Worm (Caenorhabditis elegans): ENCODE measurements around the gene nse-4.

The nse-4 gene

DNA sequence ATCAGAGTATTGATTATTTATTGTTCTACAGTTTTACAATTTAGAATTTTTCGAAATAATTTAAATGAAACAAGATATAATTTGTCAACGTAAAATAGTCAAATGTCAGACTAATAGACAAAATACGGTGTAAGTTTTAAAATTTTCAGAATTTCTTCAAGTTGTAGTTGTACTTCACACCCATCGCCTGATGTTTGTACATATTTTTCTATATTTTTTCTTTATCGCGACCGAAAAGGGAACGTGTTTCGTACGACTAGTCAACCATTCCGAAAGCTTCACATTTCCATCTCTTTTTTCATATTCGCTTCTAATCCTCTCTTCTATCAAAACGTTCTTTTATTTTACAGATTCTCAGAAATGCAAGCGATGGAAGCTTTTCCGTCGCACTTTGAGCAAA, 23.8 kb downstream of the nse-4 start, which contains the start of gene twk-25:
Gene twk-25 (plus strand): TSS at position 301 of the 400 bp plus-strand sequence.
- TF ChIP-seq nhr-23 (tag; optimal IDR thresholded peaks at IDR 0.05) (no peak), F13H6.1 (tag; optimal IDR thresholded peaks at IDR 0.05) (no peak), lin-13 (GFP tag; optimal IDR thresholded peaks at IDR 0.05) (no peak), skn-1 (tag; optimal IDR thresholded peaks at IDR 0.05) (no peak), fos-1 (tag; optimal IDR thresholded peaks at IDR 0.05) (no peak)

DNA sequence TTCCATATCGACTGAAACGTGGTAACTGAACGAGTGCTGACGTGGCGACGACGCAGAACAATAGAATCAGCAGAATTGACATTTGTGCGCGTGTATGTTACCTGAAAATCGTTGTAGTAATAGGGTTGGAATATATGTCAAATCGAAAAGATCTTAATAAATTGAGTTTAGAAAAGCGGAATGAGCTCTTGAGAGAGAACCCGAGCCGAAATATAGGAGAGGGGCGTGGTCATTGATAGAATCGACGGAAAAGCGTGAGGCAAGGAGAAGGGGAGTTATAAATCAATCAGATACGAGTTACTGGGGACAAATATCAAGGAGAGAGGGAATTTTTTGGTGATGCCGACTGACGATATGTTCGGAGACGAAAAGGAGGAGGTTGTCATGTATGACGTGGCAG, 30.0 kb downstream of the nse-4 start, which contains the start of gene M04B2.6:
Gene M04B2.6 (minus strand): TSS at position 101 of the 400 bp plus-strand sequence.
- no peak for TF ChIP-seq F13H6.1 (tag; optimal IDR thresholded peaks at IDR 0.05)
- no peak for TF ChIP-seq lin-13 (GFP tag; optimal IDR thresholded peaks at IDR 0.05)
- TF ChIP-seq nhr-237 (tag; optimal IDR thresholded peaks at IDR 0.05): no peak
- no peak for TF ChIP-seq ztf-11 (tag; optimal IDR thresholded peaks at IDR 0.05)
- no peak for TF ChIP-seq elt-3 (tag; optimal IDR thresholded peaks at IDR 0.05)
- no peak for TF ChIP-seq ceh-82 (tag; optimal IDR thresholded peaks at IDR 0.05)
- no peak for TF ChIP-seq elt-1 (tag; optimal IDR thresholded peaks at IDR 0.05)
- no peak for TF ChIP-seq Y55F3AM.14 (GFP tag; optimal IDR thresholded peaks at IDR 0.05)
- TF ChIP-seq nhr-12 (tag; optimal IDR thresholded peaks at IDR 0.05): no peak
- no peak for TF ChIP-seq mbf-1 (tag; optimal IDR thresholded peaks at IDR 0.05)
- no peak for TF ChIP-seq C34F6.9 (tag; optimal IDR thresholded peaks at IDR 0.05)
- TF ChIP-seq nhr-77 (tag; optimal IDR thresholded peaks at IDR 0.05): no peak
- no peak for TF ChIP-seq peb-1 (tag; optimal IDR thresholded peaks at IDR 0.05)
- no peak for TF ChIP-seq sma-3 (GFP tag; optimal IDR thresholded peaks at IDR 0.05)

DNA sequence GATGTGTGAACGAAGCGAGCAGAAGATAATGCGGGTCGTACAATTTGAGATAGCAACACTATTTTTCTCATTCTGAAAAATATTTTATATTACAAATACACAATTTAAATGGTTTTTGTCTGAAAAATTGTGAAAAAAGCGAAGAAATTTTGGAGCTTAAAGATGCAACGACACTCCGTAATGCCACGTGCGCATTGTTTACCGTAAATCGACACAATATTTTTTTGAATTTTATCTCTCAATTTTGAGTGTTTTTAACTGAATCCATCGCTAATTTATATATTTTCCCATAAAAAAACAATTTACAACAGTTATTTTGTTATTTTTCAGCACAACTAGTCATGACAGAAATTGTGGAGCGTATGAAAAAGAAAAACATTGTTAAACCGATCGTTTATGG, 40.3 kb downstream of the nse-4 start, which contains the start of the genes M04B2.4 and gfl-1:
Gene M04B2.4 (minus strand): TSS at position 72 of the 400 bp plus-strand sequence.
Gene gfl-1 (plus strand): TSS at position 331 of the 400 bp plus-strand sequence.
- TF ChIP-seq unc-55 (GFP tag; optimal IDR thresholded peaks at IDR 0.05): peak; percentile 61
- TF ChIP-seq ztf-4 (tag; optimal IDR thresholded peaks at IDR 0.05): no peak
- TF ChIP-seq C34F6.9 (tag; optimal IDR thresholded peaks at IDR 0.05): peak; percentile 74
- peak; percentile 3 for TF ChIP-seq sma-3 (GFP tag; optimal IDR thresholded peaks at IDR 0.05)
- no peak for TF ChIP-seq nhr-11 (tag; optimal IDR thresholded peaks at IDR 0.05)
- no peak for TF ChIP-seq F13H6.1 (tag; optimal IDR thresholded peaks at IDR 0.05)
- TF ChIP-seq mbf-1 (tag; optimal IDR thresholded peaks at IDR 0.05): no peak
- TF ChIP-seq unc-62 (GFP tag; optimal IDR thresholded peaks at IDR 0.05): no peak
- TF ChIP-seq sma-9 (GFP tag; optimal IDR thresholded peaks at IDR 0.05): peak; percentile 0
- TF ChIP-seq sma-9 (tag; optimal IDR thresholded peaks at IDR 0.05): no peak
- no peak for TF ChIP-seq peb-1 (tag; optimal IDR thresholded peaks at IDR 0.05)
- TF ChIP-seq unc-39 (tag; optimal IDR thresholded peaks at IDR 0.05): no peak
- no peak for TF ChIP-seq nhr-6 (tag; optimal IDR thresholded peaks at IDR 0.05)
- peak; percentile 50 for TF ChIP-seq crh-2 (tag; optimal IDR thresholded peaks at IDR 0.05)
- TF ChIP-seq nhr-237 (tag; optimal IDR thresholded peaks at IDR 0.05): no peak
- no peak for TF ChIP-seq nhr-25 (tag; optimal IDR thresholded peaks at IDR 0.05)
- peak; percentile 91 for TF ChIP-seq R02D3.7 (tag; optimal IDR thresholded peaks at IDR 0.05)
- peak; percentile 59 for TF ChIP-seq gmeb-1 (tag; optimal IDR thresholded peaks at IDR 0.05)
- no peak for TF ChIP-seq aly-2 (tag; optimal IDR thresholded peaks at IDR 0.05)
- no peak for TF ChIP-seq lin-11 (tag; optimal IDR thresholded peaks at IDR 0.05)
- peak in 1 of 2 experiments; percentile 67 for TF ChIP-seq lsy-2 (tag; optimal IDR thresholded peaks at IDR 0.05)
- peak; percentile 26 for TF ChIP-seq lin-13 (GFP tag; optimal IDR thresholded peaks at IDR 0.05)
- no peak for TF ChIP-seq mdl-1 (tag; optimal IDR thresholded peaks at IDR 0.05)
- TF ChIP-seq nhr-129 (tag; optimal IDR thresholded peaks at IDR 0.05): peak; percentile 6
- TF ChIP-seq lin-39 (tag; optimal IDR thresholded peaks at IDR 0.05): no peak
- no peak for TF ChIP-seq blmp-1 (tag; optimal IDR thresholded peaks at IDR 0.05; ENCODE audit: insufficient read depth)
- no peak for TF ChIP-seq ztf-1 (GFP tag; conservative IDR thresholded peaks at IDR 0.05)
- TF ChIP-seq zag-1 (tag; optimal IDR thresholded peaks at IDR 0.05): no peak

Data from whole organism, L2 larva.